Worm (Caenorhabditis elegans) whole organism, early embryonic: Measurements from ENCODE around the gene M02D8.6.

Experiments used
- B0310.2 ChIP-seq: sonication (generic microtip); optimal IDR thresholded peaks from 2 replicates; lab custom pipeline; 2016; ENCODE audit warnings: mild to moderate bottlenecking, missing genetic modification characterization, missing compliant biosample characterization
- aly-1 ChIP-seq: sonication (generic microtip); optimal IDR thresholded peaks from 2 replicates; lab custom pipeline; 2016; ENCODE audit warnings: missing genetic modification characterization, missing compliant biosample characterization
- ama-1 ChIP-seq: fragments of 150-350 bp; optimal IDR thresholded peaks from 2 replicates; lab custom pipeline; 2014
- ceh-36 ChIP-seq: sonication (generic microtip); optimal IDR thresholded peaks from 2 replicates; lab custom pipeline; 2016; ENCODE audit warnings: missing genetic modification characterization, inconsistent platforms, missing compliant biosample characterization
- ets-7 ChIP-seq: sonication (generic microtip); optimal IDR thresholded peaks from 2 replicates; lab custom pipeline; 2016; ENCODE audit warnings: missing genotype, missing genetic modification characterization, missing compliant biosample characterization
- pes-1 ChIP-seq: fragments of 200-800 bp; sonication (Bioruptor generic); IDR thresholded peaks from 2 replicates; pipeline ENCODE4 v1.3.6; 2022; ENCODE audit warnings: missing genetic modification reagents, missing genetic modification characterization, missing compliant biosample characterization
- tbx-11 ChIP-seq: fragments of 200-800 bp; sonication (Bioruptor generic); IDR thresholded peaks from 2 replicates; pipeline ENCODE4 v1.3.6; 2022; ENCODE audit warnings: missing genetic modification characterization, missing compliant biosample characterization
- tra-4 ChIP-seq: sonication (generic microtip); optimal IDR thresholded peaks from 2 replicates; lab custom pipeline; 2017; ENCODE audit warnings: missing genetic modification characterization, missing compliant biosample characterization

DNA sequence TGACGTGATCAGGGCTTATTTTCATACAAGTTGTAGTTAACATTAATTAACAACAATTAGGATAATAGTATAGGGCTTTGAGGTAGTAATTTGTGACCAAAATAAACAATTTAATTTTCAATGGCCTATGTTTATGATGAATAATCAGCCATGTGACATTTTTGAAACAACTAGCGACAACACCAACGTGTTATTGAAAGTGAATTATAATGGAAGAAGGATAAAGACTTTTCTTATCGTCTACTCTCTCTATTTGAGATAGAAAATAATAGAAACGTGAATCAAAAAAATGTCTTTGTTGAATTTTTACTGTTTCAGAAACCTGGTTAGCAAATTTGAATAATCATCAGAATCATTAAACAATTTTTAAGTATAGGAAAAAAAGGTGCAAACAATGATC lies 6.1 kb upstream of the M02D8.6 start:
- no peak for TF ChIP-seq aly-1 (tag; lab: Kevin White, UChicago)
- no peak for TF ChIP-seq B0310.2
- TF ChIP-seq ama-1 (lab: Kevin White, UChicago): no peak
- no peak for TF ChIP-seq pes-1 (GFP tag; lab: Robert Waterston, UW)
- TF ChIP-seq tra-4 (tag; lab: Kevin White, UChicago): no peak
- no peak for TF ChIP-seq ets-7 (tag; lab: Kevin White, UChicago)
- TF ChIP-seq tbx-11 (GFP tag; lab: Robert Waterston, UW): no peak
- TF ChIP-seq ceh-36 (tag; lab: Kevin White, UChicago): no peak
